Fruit fly (Drosophila melanogaster) whole organism, pupa: ENCODE measurements around the gene Jarid2.

Experiments used
- CG10348 ChIP-seq: fragments of 200-800 bp; sonication (Bioruptor generic); IDR thresholded peaks from 2 replicates; pipeline ENCODE4 v1.3.6; 2022; ENCODE audit warnings: missing biosample characterization, missing genetic modification characterization
- CG12605 ChIP-seq: fragments of 200-800 bp; sonication (Bioruptor generic); IDR thresholded peaks from 2 replicates; pipeline ENCODE4 v1.3.6; 2022; ENCODE audit warnings: missing biosample characterization, missing genetic modification characterization
- CG13204 ChIP-seq: fragments of 200-800 bp; sonication (Bioruptor generic); optimal IDR thresholded peaks from 2 replicates; lab custom pipeline; 2018; ENCODE audit warnings: missing biosample characterization, mild to moderate bottlenecking, missing genetic modification characterization, moderate library complexity
- CG14655 ChIP-seq: fragments of 200-800 bp; sonication (Bioruptor generic); optimal IDR thresholded peaks from 3 replicates; lab custom pipeline; 2017; ENCODE audit warnings: mild to moderate bottlenecking, missing biosample characterization, missing genetic modification reagents, missing genetic modification characterization
- CG15710 ChIP-seq: fragments of 200-800 bp; sonication (Bioruptor generic); optimal IDR thresholded peaks from 2 replicates; lab custom pipeline; 2018; ENCODE audit warnings: missing biosample characterization, mild to moderate bottlenecking, missing genetic modification characterization, moderate library complexity
- CG17806 ChIP-seq: fragments of 200-800 bp; sonication (Bioruptor generic); optimal IDR thresholded peaks from 2 replicates; lab custom pipeline; 2018; ENCODE audit warnings: missing biosample characterization, mild to moderate bottlenecking, missing genetic modification characterization, moderate library complexity
- CG32121 ChIP-seq: fragments of 200-800 bp; sonication (Bioruptor generic); IDR thresholded peaks from 2 replicates; pipeline ENCODE4 v1.3.6; 2022; ENCODE audit warnings: missing biosample characterization, missing genetic modification characterization
- CG34367 ChIP-seq: fragments of 200-800 bp; sonication (Bioruptor generic); optimal IDR thresholded peaks from 2 replicates; lab custom pipeline; 2018; ENCODE audit warnings: missing biosample characterization, mild to moderate bottlenecking, missing genetic modification characterization
- CG4496 ChIP-seq: fragments of 200-800 bp; sonication (Bioruptor generic); IDR thresholded peaks from 3 replicates; pipeline ENCODE4 v1.3.6; 2022; ENCODE audit warnings: missing biosample characterization, missing genetic modification characterization
- CG8159 ChIP-seq: fragments of 200-800 bp; sonication (Bioruptor generic); optimal IDR thresholded peaks from 3 replicates; lab custom pipeline; 2018; ENCODE audit warnings: missing biosample characterization, mild to moderate bottlenecking, missing genetic modification characterization, moderate library complexity
- CG8301 ChIP-seq: fragments of 200-800 bp; sonication (Bioruptor generic); optimal IDR thresholded peaks from 2 replicates; lab custom pipeline; 2018; ENCODE audit warnings: missing biosample characterization, mild to moderate bottlenecking, missing genetic modification characterization
- CG9948 ChIP-seq: fragments of 200-800 bp; sonication (Bioruptor generic); optimal IDR thresholded peaks from 2 replicates; lab custom pipeline; 2018; ENCODE audit warnings: missing biosample characterization, mild to moderate bottlenecking, missing genetic modification characterization, moderate library complexity
- D1 ChIP-seq: fragments of 200-800 bp; sonication (Bioruptor generic); optimal IDR thresholded peaks from 2 replicates; lab custom pipeline; 2018; ENCODE audit warnings: missing biosample characterization, mild to moderate bottlenecking, missing genetic modification characterization, moderate library complexity
- EcR ChIP-seq: fragments of 200-800 bp; sonication (Bioruptor generic); optimal IDR thresholded peaks from 3 replicates; lab custom pipeline; 2019; ENCODE audit warnings: missing biosample characterization, missing genetic modification characterization, mild to moderate bottlenecking, moderate library complexity, missing genetic modification reagents
- Ets98B ChIP-seq: fragments of 200-800 bp; sonication (Bioruptor generic); IDR thresholded peaks from 2 replicates; pipeline ENCODE4 v1.3.6; 2022; ENCODE audit warnings: missing biosample characterization, missing genetic modification characterization
- Pif1A ChIP-seq: fragments of 200-800 bp; sonication (Bioruptor generic); optimal IDR thresholded peaks from 3 replicates; lab custom pipeline; 2016; ENCODE audit warnings: missing biosample characterization, missing genetic modification characterization
- Pif1B ChIP-seq: fragments of 200-800 bp; sonication (Bioruptor generic); optimal IDR thresholded peaks from 3 replicates; lab custom pipeline; 2016; ENCODE audit warnings: missing biosample characterization, missing genetic modification characterization
- Snoo ChIP-seq: fragments of 200-800 bp; sonication (Bioruptor generic); optimal IDR thresholded peaks from 3 replicates; lab custom pipeline; 2017; ENCODE audit warnings: missing biosample characterization, mild to moderate bottlenecking, missing genetic modification characterization, inconsistent platforms
- fd96Ca ChIP-seq: fragments of 200-800 bp; sonication (Bioruptor generic); IDR thresholded peaks from 3 replicates; pipeline ENCODE4 v1.3.6; 2022; ENCODE audit warnings: missing biosample characterization, missing genetic modification characterization
- gl ChIP-seq: fragments of 200-800 bp; sonication (Bioruptor generic); optimal IDR thresholded peaks from 2 replicates; lab custom pipeline; 2018; ENCODE audit warnings: missing biosample characterization, mild to moderate bottlenecking, missing genetic modification characterization
- rn ChIP-seq: fragments of 200-800 bp; sonication (Bioruptor generic); IDR thresholded peaks from 2 replicates; pipeline ENCODE4 v1.3.6; 2022; ENCODE audit warnings: missing biosample characterization, missing genetic modification characterization

Jarid2 gene

DNA sequence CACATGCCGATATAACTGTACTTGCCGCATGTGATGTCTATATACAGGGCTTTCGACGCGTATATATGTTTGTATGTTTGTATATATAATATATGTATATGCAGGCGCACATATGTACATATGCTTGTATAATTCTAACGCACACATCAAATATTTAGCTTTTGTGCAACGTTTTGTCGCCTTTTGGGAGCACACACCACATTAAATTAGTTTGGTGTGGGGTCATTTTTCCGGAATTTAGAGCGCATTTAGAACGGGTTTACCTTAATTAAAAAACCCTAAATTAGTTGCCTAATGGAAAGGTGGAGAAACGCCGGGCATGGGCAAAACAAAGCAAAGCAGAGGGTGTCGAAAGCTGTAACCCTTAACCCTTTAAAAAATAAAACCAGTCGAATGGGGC lies 9.6 kb upstream of the Jarid2 start:
- TF ChIP-seq CG4496 (GFP tag; lab: Robert Waterston, UW), result no peak
- TF ChIP-seq CG10348, result no peak
- TF ChIP-seq CG12605, result no peak
- no peak for TF ChIP-seq CG9948 (tag; lab: Kevin White, UChicago)
- TF ChIP-seq CG34367 (tag; lab: Kevin White, UChicago), result no peak
- TF ChIP-seq D1 (tag; lab: Kevin White, UChicago), result no peak
- no peak for TF ChIP-seq Ets98B (GFP tag; lab: Robert Waterston, UW)
- TF ChIP-seq CG17806 (tag; lab: Kevin White, UChicago), result no peak
- TF ChIP-seq CG15710, result no peak
- no peak for TF ChIP-seq Pif1A (GFP tag; lab: Kevin White, UChicago)
- no peak for TF ChIP-seq CG14655 (GFP tag; lab: Kevin White, UChicago)
- TF ChIP-seq gl, result no peak
- TF ChIP-seq CG13204 (GFP tag; lab: Kevin White, UChicago), result no peak
- TF ChIP-seq EcR, result no peak
- TF ChIP-seq, all 21 proteins: peak for 0

DNA sequence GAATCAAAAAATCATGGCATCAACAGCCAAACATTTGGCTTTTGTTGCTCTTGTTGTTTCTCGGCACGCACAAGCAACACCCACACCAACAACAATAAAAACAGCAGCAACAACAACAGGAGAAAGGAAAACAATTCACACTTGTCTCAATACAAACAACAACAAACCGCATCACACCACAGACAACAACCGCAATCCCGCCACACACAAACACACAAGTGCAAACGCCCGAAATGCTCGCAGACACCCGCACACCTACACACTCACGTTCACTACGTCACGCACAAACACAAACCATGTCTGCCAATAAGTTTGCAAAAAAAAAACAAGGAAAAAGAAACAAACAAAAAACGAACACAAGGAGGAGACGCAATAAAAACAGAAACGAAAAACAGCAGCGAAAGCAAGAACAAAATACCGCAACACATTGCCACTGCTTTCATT lies 9.1 kb upstream of the Jarid2 start:
- TF ChIP-seq CG10348, result no peak
- no peak for TF ChIP-seq Pif1B (GFP tag; lab: Kevin White, UChicago)
- peak; percentile 26 for TF ChIP-seq CG34367 (tag; lab: Kevin White, UChicago)
- TF ChIP-seq CG17806 (tag; lab: Kevin White, UChicago), result no peak
- TF ChIP-seq CG9948 (tag; lab: Kevin White, UChicago), result no peak
- peak; percentile 43; the same call in 1 of the 2 replicates for TF ChIP-seq CG32121 (GFP tag; lab: Robert Waterston, UW)
- no peak for TF ChIP-seq CG14655 (GFP tag; lab: Kevin White, UChicago)
- TF ChIP-seq CG8159 (tag; lab: Kevin White, UChicago), result no peak
- no peak for TF ChIP-seq D1 (tag; lab: Kevin White, UChicago)
- peak; percentile 59 for TF ChIP-seq Pif1A (GFP tag; lab: Kevin White, UChicago)
- TF ChIP-seq EcR, result no peak
- peak; percentile 35 for TF ChIP-seq CG15710
- peak; percentile 12 for TF ChIP-seq Snoo (tag; lab: Kevin White, UChicago)
- peak; percentile 72; the same call in 1 of the 2 replicates for TF ChIP-seq CG12605
- TF ChIP-seq gl, result peak; percentile 64
- TF ChIP-seq Ets98B (GFP tag; lab: Robert Waterston, UW), result peak; percentile 80
- peak; percentile 57 for TF ChIP-seq CG13204 (GFP tag; lab: Kevin White, UChicago)
- no peak for TF ChIP-seq CG8301 (tag; lab: Kevin White, UChicago)
- TF ChIP-seq CG4496 (GFP tag; lab: Robert Waterston, UW), result peak; percentile 75
- TF ChIP-seq fd96Ca (GFP tag; lab: Robert Waterston, UW), result peak; percentile 69
- no peak for TF ChIP-seq rn

DNA sequence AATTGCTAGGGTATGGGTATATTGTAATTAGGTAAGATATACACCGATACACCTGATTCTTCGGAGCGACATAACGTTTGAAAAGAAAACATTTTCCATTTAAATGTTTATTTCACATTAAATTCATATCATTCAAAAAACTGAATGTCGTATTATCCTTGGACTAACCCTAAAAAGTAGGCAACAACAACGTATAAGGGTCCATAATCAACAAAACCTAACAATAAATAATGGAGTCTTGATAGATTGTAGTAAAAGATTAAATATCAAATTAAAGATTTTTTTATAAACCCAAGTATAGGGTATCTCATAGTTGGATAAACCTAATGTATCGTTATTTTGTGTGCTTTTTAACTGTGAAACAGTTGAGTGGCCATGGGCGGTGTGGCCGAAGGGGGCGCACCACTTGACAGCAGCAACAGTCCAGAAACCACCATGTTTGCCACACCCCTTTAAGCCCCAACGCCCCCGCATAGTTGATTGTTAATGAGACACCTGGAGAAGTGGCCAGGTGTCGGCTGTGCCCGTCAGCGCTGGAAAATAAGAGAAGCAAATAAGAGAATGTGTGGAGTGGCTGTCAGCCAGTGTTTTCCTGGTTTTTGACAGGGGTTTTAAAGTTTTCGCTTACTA lies 8.5 kb upstream of the Jarid2 start:
- TF ChIP-seq rn, result no peak
- peak; percentile 27 for TF ChIP-seq Pif1A (GFP tag; lab: Kevin White, UChicago)
- no peak for TF ChIP-seq fd96Ca (GFP tag; lab: Robert Waterston, UW)
- no peak for TF ChIP-seq CG34367 (tag; lab: Kevin White, UChicago)
- no peak for TF ChIP-seq D1 (tag; lab: Kevin White, UChicago)
- TF ChIP-seq CG17806 (tag; lab: Kevin White, UChicago), result no peak
- no peak for TF ChIP-seq EcR
- no peak for TF ChIP-seq Pif1B (GFP tag; lab: Kevin White, UChicago)
- peak; percentile 10 for TF ChIP-seq CG9948 (tag; lab: Kevin White, UChicago)
- TF ChIP-seq CG15710, result no peak
- TF ChIP-seq CG13204 (GFP tag; lab: Kevin White, UChicago), result no peak
- no peak for TF ChIP-seq CG10348
- TF ChIP-seq CG4496 (GFP tag; lab: Robert Waterston, UW), result no peak
- TF ChIP-seq CG32121 (GFP tag; lab: Robert Waterston, UW), result no peak
- no peak for TF ChIP-seq CG8301 (tag; lab: Kevin White, UChicago)
- TF ChIP-seq CG8159 (tag; lab: Kevin White, UChicago), result peak; percentile 18
- TF ChIP-seq CG12605, result no peak
- TF ChIP-seq Snoo (tag; lab: Kevin White, UChicago), result no peak
- TF ChIP-seq gl, result no peak
- no peak for TF ChIP-seq Ets98B (GFP tag; lab: Robert Waterston, UW)
- no peak for TF ChIP-seq CG14655 (GFP tag; lab: Kevin White, UChicago)

DNA sequence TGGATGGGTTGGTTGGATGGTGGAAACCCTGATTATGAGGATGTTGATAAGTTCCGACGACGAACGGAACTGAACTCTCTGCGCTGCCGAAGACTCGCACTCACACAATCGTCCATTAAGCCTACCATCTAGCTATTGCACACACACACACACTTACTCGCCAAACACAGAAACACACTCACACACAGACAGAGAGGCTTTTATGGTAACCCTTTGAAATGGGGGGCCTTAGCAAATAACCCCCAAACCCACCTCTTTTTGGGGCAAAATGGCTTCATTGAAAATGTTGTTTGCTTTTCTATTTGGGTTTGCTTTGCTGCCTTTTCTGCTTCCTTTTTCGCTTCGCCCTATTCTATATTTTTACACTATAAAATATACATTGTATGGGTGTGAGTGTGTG lies 7.8 kb upstream of the Jarid2 start:
- TF ChIP-seq CG8301 (tag; lab: Kevin White, UChicago) (no peak), rn (no peak), CG10348 (no peak), CG4496 (GFP tag; lab: Robert Waterston, UW) (no peak), CG8159 (tag; lab: Kevin White, UChicago) (no peak), Snoo (tag; lab: Kevin White, UChicago) (no peak), Pif1B (GFP tag; lab: Kevin White, UChicago) (no peak), CG32121 (GFP tag; lab: Robert Waterston, UW) (no peak), CG13204 (GFP tag; lab: Kevin White, UChicago) (no peak), CG14655 (GFP tag; lab: Kevin White, UChicago) (no peak), EcR (no peak), CG17806 (tag; lab: Kevin White, UChicago) (no peak), Ets98B (GFP tag; lab: Robert Waterston, UW) (no peak), CG34367 (tag; lab: Kevin White, UChicago) (no peak), CG12605 (no peak), CG9948 (tag; lab: Kevin White, UChicago) (no peak), D1 (tag; lab: Kevin White, UChicago) (no peak), CG15710 (no peak)
- TF ChIP-seq, all 21 proteins: peak for 0
